Worm (Caenorhabditis elegans) whole organism, L3 larva: ENCODE data around the gene C28H8.7.

Experiments used
- R02D3.7 ChIP-seq: fragments of 150-350 bp; optimal IDR thresholded peaks from 2 replicates; lab custom pipeline; 2014; ENCODE audit warnings: missing biosample characterization, missing genetic modification characterization
- ZK546.5 ChIP-seq: sonication (generic microtip); optimal IDR thresholded peaks from 2 replicates; lab custom pipeline; 2017; ENCODE audit warnings: missing biosample characterization, missing genetic modification characterization
- aly-2 ChIP-seq: fragments of 150-350 bp; optimal IDR thresholded peaks from 2 replicates; lab custom pipeline; 2014; ENCODE audit warnings: missing biosample characterization, missing genetic modification characterization
- ama-1 ChIP-seq: fragments of 150-350 bp; optimal IDR thresholded peaks from 2 replicates; lab custom pipeline; 2018
- ceh-16 ChIP-seq: sonication (generic microtip); optimal IDR thresholded peaks from 2 replicates; lab custom pipeline; 2017; ENCODE audit warnings: missing biosample characterization, missing genetic modification characterization
- ceh-28 ChIP-seq: fragments of 150-350 bp; optimal IDR thresholded peaks from 2 replicates; lab custom pipeline; 2014; ENCODE audit warnings: missing biosample characterization, missing genetic modification reagents, missing genetic modification characterization
- ceh-82 ChIP-seq: fragments of 150-350 bp; optimal IDR thresholded peaks from 2 replicates; lab custom pipeline; 2014; ENCODE audit warnings: missing biosample characterization, missing genetic modification characterization
- ceh-9 ChIP-seq: sonication (generic microtip); optimal IDR thresholded peaks from 2 replicates; lab custom pipeline; 2018; ENCODE audit warnings: missing biosample characterization, missing genetic modification characterization
- daf-12 ChIP-seq: fragments of 150-350 bp; optimal IDR thresholded peaks from 2 replicates; lab custom pipeline; 2014; ENCODE audit warnings: missing biosample characterization, missing genetic modification reagents, missing genetic modification characterization
- egl-27 ChIP-seq: sonication (generic microtip); optimal IDR thresholded peaks from 4 replicates; lab custom pipeline; 2017; ENCODE audit warnings: missing biosample characterization, missing genetic modification reagents, missing genetic modification characterization
- egl-5 ChIP-seq: fragments of 150-350 bp; optimal IDR thresholded peaks from 2 replicates; lab custom pipeline; 2017; ENCODE audit warnings: missing biosample characterization, missing genetic modification reagents, missing genetic modification characterization, inconsistent platforms
- elt-1 ChIP-seq: fragments of 150-350 bp; optimal IDR thresholded peaks from 2 replicates; lab custom pipeline; 2014; ENCODE audit warnings: missing biosample characterization, missing genetic modification characterization
- elt-3 ChIP-seq, 3 experiments: fragments of 150-350 bp in 1 of 3; sonication (generic microtip) in 2 of 3; optimal IDR thresholded peaks; 2 replicates in 2 of 3; 4 replicates in 1 of 3; lab custom pipeline; 2014 to 2017; ENCODE audit warnings: missing biosample characterization in 3 of 3, missing genetic modification characterization in 3 of 3
- eor-1 ChIP-seq, 2 experiments: fragments of 150-350 bp; optimal IDR thresholded peaks; 2 replicates each; lab custom pipeline; 2014 to 2018; ENCODE audit warnings: missing biosample characterization in 2 of 2, missing genetic modification characterization in 2 of 2
- fkh-2 ChIP-seq: fragments of 150-350 bp; optimal IDR thresholded peaks from 2 replicates; lab custom pipeline; 2014; ENCODE audit warnings: missing biosample characterization, missing genetic modification reagents, missing genetic modification characterization
- fos-1 ChIP-seq: fragments of 150-350 bp; optimal IDR thresholded peaks from 2 replicates; lab custom pipeline; 2014; ENCODE audit warnings: missing biosample characterization, missing genetic modification characterization
- hmg-11 ChIP-seq: sonication (generic microtip); optimal IDR thresholded peaks from 2 replicates; lab custom pipeline; 2016; ENCODE audit warnings: missing genetic modification characterization, missing compliant biosample characterization
- jun-1 ChIP-seq: fragments of 150-350 bp; optimal IDR thresholded peaks from 2 replicates; lab custom pipeline; 2014; ENCODE audit warnings: missing biosample characterization, missing genetic modification reagents, missing genetic modification characterization
- lin-15B ChIP-seq: fragments of 150-350 bp; optimal IDR thresholded peaks from 2 replicates; lab custom pipeline; 2014; ENCODE audit warnings: missing biosample characterization, missing genetic modification characterization
- lin-39 ChIP-seq: fragments of 150-350 bp; optimal IDR thresholded peaks from 2 replicates; lab custom pipeline; 2018; ENCODE audit warnings: missing biosample characterization, missing genetic modification reagents, missing genetic modification characterization
- lsy-12 ChIP-seq: sonication (generic microtip); optimal IDR thresholded peaks from 2 replicates; lab custom pipeline; 2016; ENCODE audit warnings: mild to moderate bottlenecking, missing genetic modification characterization, missing compliant biosample characterization
- mdl-1 ChIP-seq: fragments of 150-350 bp; optimal IDR thresholded peaks from 2 replicates; lab custom pipeline; 2014; ENCODE audit warnings: missing biosample characterization, missing genetic modification characterization
- mml-1 ChIP-seq: fragments of 150-350 bp; sonication (generic microtip); optimal IDR thresholded peaks from 3 replicates; lab custom pipeline; 2014; ENCODE audit warnings: missing biosample characterization, missing genetic modification characterization
- nfya-1 ChIP-seq: sonication (generic microtip); optimal IDR thresholded peaks from 2 replicates; lab custom pipeline; 2017; ENCODE audit warnings: missing genetic modification characterization, mild to moderate bottlenecking, missing compliant biosample characterization, antibody characterized with exemption, moderate library complexity; ENCODE audit not compliant: insufficient read depth
- nhr-11 ChIP-seq: fragments of 150-350 bp; optimal IDR thresholded peaks from 2 replicates; lab custom pipeline; 2014; ENCODE audit warnings: missing biosample characterization, missing genetic modification characterization
- nhr-12 ChIP-seq: fragments of 150-350 bp; optimal IDR thresholded peaks from 2 replicates; lab custom pipeline; 2014; ENCODE audit warnings: missing biosample characterization, missing genetic modification characterization
- nhr-23 ChIP-seq: fragments of 150-350 bp; optimal IDR thresholded peaks from 2 replicates; lab custom pipeline; 2014; ENCODE audit warnings: missing biosample characterization, missing genetic modification reagents, missing genetic modification characterization
- nhr-237 ChIP-seq: fragments of 150-350 bp; optimal IDR thresholded peaks from 2 replicates; lab custom pipeline; 2014; ENCODE audit warnings: missing biosample characterization, missing genetic modification characterization
- nhr-25 ChIP-seq: sonication (generic microtip); optimal IDR thresholded peaks from 2 replicates; lab custom pipeline; 2017; ENCODE audit warnings: missing biosample characterization, missing genetic modification characterization
- nhr-28 ChIP-seq: fragments of 150-350 bp; optimal IDR thresholded peaks from 2 replicates; lab custom pipeline; 2014; ENCODE audit warnings: missing biosample characterization, missing genetic modification characterization
- nhr-43 ChIP-seq: sonication (generic microtip); optimal IDR thresholded peaks from 2 replicates; lab custom pipeline; 2016; ENCODE audit warnings: mild to moderate bottlenecking, missing genetic modification characterization, missing compliant biosample characterization; ENCODE audit not compliant: poor library complexity, severe bottlenecking
- nhr-67 ChIP-seq: fragments of 150-350 bp; optimal IDR thresholded peaks from 2 replicates; lab custom pipeline; 2014; ENCODE audit warnings: missing biosample characterization, missing genetic modification characterization
- nhr-76 ChIP-seq: fragments of 150-350 bp; sonication (generic microtip); optimal IDR thresholded peaks from 5 replicates; lab custom pipeline; 2014; ENCODE audit warnings: missing biosample characterization, missing genetic modification characterization
- nhr-77 ChIP-seq: fragments of 150-350 bp; optimal IDR thresholded peaks from 2 replicates; lab custom pipeline; 2014; ENCODE audit warnings: missing biosample characterization, missing genetic modification characterization
- pha-4 ChIP-seq: fragments of 150-350 bp; optimal IDR thresholded peaks from 2 replicates; lab custom pipeline; 2014; ENCODE audit warnings: missing biosample characterization, missing genetic modification reagents, missing genetic modification characterization
- pqm-1 ChIP-seq: fragments of 150-350 bp; optimal IDR thresholded peaks from 2 replicates; lab custom pipeline; 2017; ENCODE audit warnings: missing biosample characterization, missing genetic modification characterization, inconsistent platforms
- sea-2 ChIP-seq: fragments of 150-350 bp; sonication (generic microtip); optimal IDR thresholded peaks from 4 replicates; lab custom pipeline; 2014; ENCODE audit warnings: missing biosample characterization, missing genetic modification reagents, missing genetic modification characterization
- skn-1 ChIP-seq: fragments of 150-350 bp; optimal IDR thresholded peaks from 2 replicates; lab custom pipeline; 2014; ENCODE audit warnings: missing biosample characterization, missing genetic modification characterization
- snpc-4 ChIP-seq: fragments of 150-350 bp; optimal IDR thresholded peaks from 2 replicates; lab custom pipeline; 2014; ENCODE audit warnings: missing biosample characterization, missing genetic modification characterization
- tbx-2 ChIP-seq: sonication (generic microtip); optimal IDR thresholded peaks from 2 replicates; lab custom pipeline; 2016; ENCODE audit warnings: mild to moderate bottlenecking, missing genetic modification characterization, missing compliant biosample characterization
- unc-39 ChIP-seq: sonication (generic microtip); optimal IDR thresholded peaks from 4 replicates; lab custom pipeline; 2017; ENCODE audit warnings: missing biosample characterization, missing genetic modification characterization
- unc-62 ChIP-seq: fragments of 150-350 bp; sonication (generic microtip); optimal IDR thresholded peaks from 4 replicates; lab custom pipeline; 2014; ENCODE audit warnings: missing biosample characterization, missing genetic modification reagents, missing genetic modification characterization
- zag-1 ChIP-seq: fragments of 150-350 bp; optimal IDR thresholded peaks from 2 replicates; lab custom pipeline; 2014; ENCODE audit warnings: missing biosample characterization, missing genetic modification characterization
- ztf-11 ChIP-seq: fragments of 150-350 bp; optimal IDR thresholded peaks from 2 replicates; lab custom pipeline; 2014; ENCODE audit warnings: missing biosample characterization, missing genetic modification characterization
- ztf-4 ChIP-seq: fragments of 150-350 bp; optimal IDR thresholded peaks from 2 replicates; lab custom pipeline; 2014; ENCODE audit warnings: missing biosample characterization, missing genetic modification characterization

The C28H8.7 gene

DNA sequence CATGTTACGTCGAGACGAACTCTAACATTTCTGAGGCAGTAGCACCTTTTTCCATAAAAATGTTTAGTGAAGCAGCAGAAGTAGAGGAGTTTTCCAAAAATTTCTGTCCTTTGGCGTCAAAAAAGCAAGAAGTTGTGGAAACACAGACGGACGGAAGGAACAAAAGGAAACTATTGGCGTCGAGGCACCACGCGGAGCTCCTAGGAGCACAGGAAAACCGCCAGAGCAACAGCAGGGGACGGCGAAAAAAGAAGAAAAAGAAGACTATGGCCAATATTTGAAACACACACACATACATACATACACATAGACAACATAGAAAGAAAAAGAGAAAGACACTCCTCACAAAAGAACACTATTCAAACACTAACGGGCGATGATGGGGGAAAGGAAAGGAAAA lies 43.9 kb downstream of the C28H8.7 start:
- peak; percentile 7 for TF ChIP-seq hmg-11 (tag; lab: Kevin White, UChicago)
- TF ChIP-seq nhr-237: no peak
- no peak for TF ChIP-seq lin-15B
- TF ChIP-seq nfya-1 (tag; lab: Kevin White, UChicago): peak; percentile 23
- no peak for TF ChIP-seq daf-12
- TF ChIP-seq ama-1 (lab: Kevin White, UChicago): no peak
- TF ChIP-seq pha-4 (tag; lab: Kevin White, UChicago): peak; percentile 60
- TF ChIP-seq nhr-43 (tag; lab: Kevin White, UChicago): no peak
- no peak for TF ChIP-seq nhr-11 (tag; lab: Kevin White, UChicago)
- no peak for TF ChIP-seq egl-27 (tag; lab: Kevin White, UChicago)
- TF ChIP-seq egl-5 (tag; lab: Kevin White, UChicago): no peak
- TF ChIP-seq fos-1 (tag; lab: Kevin White, UChicago): no peak
- TF ChIP-seq, all 47 proteins: peak for 3

DNA sequence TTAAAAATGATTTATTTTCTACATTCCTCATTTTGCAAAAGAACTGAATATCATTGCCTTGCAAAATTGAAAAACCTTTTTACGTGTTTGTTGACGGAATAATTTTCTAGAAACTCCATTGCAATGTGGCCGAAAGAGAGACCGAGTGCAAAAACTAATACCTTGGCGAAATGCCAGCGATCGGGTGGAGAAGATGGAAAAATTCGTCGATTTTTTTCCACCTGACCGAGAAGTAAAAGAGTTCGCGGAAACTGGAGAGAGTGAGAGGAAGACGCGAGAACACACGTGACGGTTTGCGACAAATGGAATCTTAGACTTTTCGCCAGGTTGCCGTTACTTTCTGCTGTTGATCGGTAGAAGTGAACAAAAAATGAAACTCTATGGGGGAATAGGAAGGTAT lies 45.1 kb downstream of the C28H8.7 start:
- TF ChIP-seq ztf-11 (tag; lab: Kevin White, UChicago) (no peak), nhr-43 (tag; lab: Kevin White, UChicago) (no peak), sea-2 (GFP tag; lab: Kevin White, UChicago) (no peak), mdl-1 (peak; percentile 8), R02D3.7 (tag; lab: Kevin White, UChicago) (no peak), nhr-23 (tag; lab: Kevin White, UChicago) (peak; percentile 56), lin-39 (tag; lab: Kevin White, UChicago) (no peak), nfya-1 (tag; lab: Kevin White, UChicago) (peak; percentile 17), ceh-82 (tag; lab: Kevin White, UChicago) (no peak), elt-3 (tag; optimal IDR thresholded peaks at IDR 0.05; lab: Kevin White, UChicago) (no peak), ZK546.5 (tag; lab: Kevin White, UChicago) (no peak), nhr-67 (tag; lab: Kevin White, UChicago) (no peak), nhr-11 (tag; lab: Kevin White, UChicago) (no peak), nhr-28 (tag; lab: Kevin White, UChicago) (no peak), pha-4 (tag; lab: Kevin White, UChicago) (peak; percentile 53), eor-1 (tag; optimal IDR thresholded peaks at IDR 0.05; lab: Kevin White, UChicago) (no peak), pqm-1 (tag; lab: Kevin White, UChicago) (no peak), unc-39 (tag; lab: Kevin White, UChicago) (no peak), snpc-4 (tag; lab: Kevin White, UChicago) (no peak), egl-27 (tag; lab: Kevin White, UChicago) (no peak), nhr-77 (tag; lab: Kevin White, UChicago) (no peak), mml-1 (no peak), unc-62 (no peak), fos-1 (tag; lab: Kevin White, UChicago) (no peak), ztf-4 (tag; lab: Kevin White, UChicago) (no peak), jun-1 (tag; lab: Kevin White, UChicago) (peak; percentile 23), daf-12 (no peak), ceh-28 (tag; lab: Kevin White, UChicago) (no peak), lsy-12 (tag; lab: Kevin White, UChicago) (no peak), egl-5 (tag; lab: Kevin White, UChicago) (peak; percentile 20), tbx-2 (no peak), ama-1 (lab: Kevin White, UChicago) (no peak), nhr-76 (tag; lab: Kevin White, UChicago) (no peak), zag-1 (tag; lab: Kevin White, UChicago) (no peak), elt-1 (no peak), nhr-25 (tag; lab: Kevin White, UChicago) (peak; percentile 74), ceh-9 (tag; lab: Kevin White, UChicago) (no peak), aly-2 (tag; lab: Kevin White, UChicago) (no peak), hmg-11 (tag; lab: Kevin White, UChicago) (peak; percentile 3), nhr-12 (tag; lab: Kevin White, UChicago) (no peak), fkh-2 (tag; lab: Kevin White, UChicago) (no peak), ceh-16 (tag; lab: Kevin White, UChicago) (no peak), skn-1 (tag; lab: Kevin White, UChicago) (no peak), lin-15B (no peak)
